Fruit fly (Drosophila melanogaster): ENCODE measurements around the gene CG13390.

CG13390 gene

DNA sequence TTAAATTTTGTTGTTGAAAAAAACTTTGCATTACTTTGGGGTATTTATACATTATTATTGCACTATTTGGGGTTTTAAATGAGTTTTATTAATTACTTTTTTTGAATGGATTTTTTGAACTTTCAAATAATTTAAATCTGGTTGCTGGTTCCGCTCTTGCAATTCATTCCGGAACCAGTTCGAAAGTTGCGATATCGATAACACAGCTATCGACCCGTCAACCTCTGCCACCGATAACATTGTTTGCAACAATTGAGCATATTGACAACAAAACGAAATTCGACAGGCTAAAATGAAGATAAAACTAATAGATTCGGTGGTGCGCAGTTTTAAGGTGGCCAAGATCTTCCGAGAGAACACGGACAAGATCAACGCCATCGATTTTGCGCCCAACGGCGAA is 2.4 kb downstream of the CG13390 start, which contains the start of gene Wdr82:
TSS of gene Wdr82 (plus strand) at position 227 of the 400 bp plus-strand sequence.
- TF ChIP-seq Snoo (tag; optimal IDR thresholded peaks at IDR 0.05) (no peak), CG9948 (tag; optimal IDR thresholded peaks at IDR 0.05) (no peak), D1 (tag; optimal IDR thresholded peaks at IDR 0.05) (no peak), CG32121 (GFP tag; IDR thresholded peaks at IDR 0.05) (no peak), Ets98B (GFP tag; IDR thresholded peaks at IDR 0.05) (no peak)

- TF ChIP-seq CG8159 (tag; optimal IDR thresholded peaks at IDR 0.05) (no peak), CG14655 (GFP tag; optimal IDR thresholded peaks at IDR 0.05) (no peak), CG13204 (GFP tag; optimal IDR thresholded peaks at IDR 0.05) (no peak), CG12605 (GFP tag; IDR thresholded peaks at IDR 0.05) (no peak), CG4496 (GFP tag; IDR thresholded peaks at IDR 0.05) (no peak), gl (tag; optimal IDR thresholded peaks at IDR 0.05) (no peak), Ets98B (GFP tag; IDR thresholded peaks at IDR 0.05) (no peak)
Measured at dm6 chr2L:8372248-8372647, 4.3 kb downstream of the CG13390 start.

- TF ChIP-seq CG10348 (GFP tag; IDR thresholded peaks at IDR 0.05), result no peak
- TF ChIP-seq CG4496 (GFP tag; IDR thresholded peaks at IDR 0.05), result no peak
- no peak for TF ChIP-seq CG14655 (GFP tag; optimal IDR thresholded peaks at IDR 0.05)
- no peak for TF ChIP-seq CG12605 (GFP tag; IDR thresholded peaks at IDR 0.05)
- no peak for TF ChIP-seq Pif1B (GFP tag; optimal IDR thresholded peaks at IDR 0.05)
- TF ChIP-seq CG8159 (tag; optimal IDR thresholded peaks at IDR 0.05), result no peak
- TF ChIP-seq Snoo (tag; optimal IDR thresholded peaks at IDR 0.05), result no peak
- peak; percentile 13; the same call in 1 of the 2 replicates for TF ChIP-seq CG32121 (GFP tag; IDR thresholded peaks at IDR 0.05)
- TF ChIP-seq D1 (tag; optimal IDR thresholded peaks at IDR 0.05), result no peak
- no peak for TF ChIP-seq CG17806 (tag; optimal IDR thresholded peaks at IDR 0.05)
- TF ChIP-seq CG9948 (tag; optimal IDR thresholded peaks at IDR 0.05), result peak; percentile 4
- no peak for TF ChIP-seq fd96Ca (GFP tag; IDR thresholded peaks at IDR 0.05)
- TF ChIP-seq CG34367 (tag; optimal IDR thresholded peaks at IDR 0.05), result no peak
Measured at dm6 chr2L:8371354-8371937, 5.2 kb downstream of the CG13390 start.

dm6 chr2L:8370364-8371326 is 6.0 kb downstream of the CG13390 start, which contains the start of gene CG17292:
Gene CG17292, plus strand, starts transcription at chr2L:8370454.
- no peak for TF ChIP-seq rn (GFP tag; IDR thresholded peaks at IDR 0.05)
- TF ChIP-seq CG34367 (tag; optimal IDR thresholded peaks at IDR 0.05), result no peak
- TF ChIP-seq CG13204 (GFP tag; optimal IDR thresholded peaks at IDR 0.05), result no peak
- TF ChIP-seq Ets98B (GFP tag; IDR thresholded peaks at IDR 0.05), result peak; percentile 74; the same call in 1 of the 2 replicates
- peak; percentile 44 for TF ChIP-seq EcR (GFP tag; optimal IDR thresholded peaks at IDR 0.05)
- peak; percentile 50; the same call in 1 of the 3 replicates for TF ChIP-seq CG4496 (GFP tag; IDR thresholded peaks at IDR 0.05)
- TF ChIP-seq fd96Ca (GFP tag; IDR thresholded peaks at IDR 0.05), result peak; percentile 67; the same call in 2 of the 3 replicates
- peak; percentile 16 for TF ChIP-seq CG15710 (tag; optimal IDR thresholded peaks at IDR 0.05)
- TF ChIP-seq CG12605 (GFP tag; IDR thresholded peaks at IDR 0.05), result peak; percentile 44; the same call in 1 of the 2 replicates
- no peak for TF ChIP-seq CG8301 (tag; optimal IDR thresholded peaks at IDR 0.05)
- no peak for TF ChIP-seq D1 (tag; optimal IDR thresholded peaks at IDR 0.05)
- TF ChIP-seq CG17806 (tag; optimal IDR thresholded peaks at IDR 0.05), result no peak
- TF ChIP-seq CG32121 (GFP tag; IDR thresholded peaks at IDR 0.05), result peak; percentile 46; the same call in 1 of the 2 replicates
- TF ChIP-seq CG9948 (tag; optimal IDR thresholded peaks at IDR 0.05), result no peak
- no peak for TF ChIP-seq Pif1B (GFP tag; optimal IDR thresholded peaks at IDR 0.05)
- TF ChIP-seq Pif1A (GFP tag; optimal IDR thresholded peaks at IDR 0.05), result no peak
- no peak for TF ChIP-seq CG14655 (GFP tag; optimal IDR thresholded peaks at IDR 0.05)
- TF ChIP-seq gl (tag; optimal IDR thresholded peaks at IDR 0.05), result no peak
- 0 out of 2 replicates have a peak, but pooled peaks have one; percentile 6 for TF ChIP-seq CG10348 (GFP tag; IDR thresholded peaks at IDR 0.05)
- TF ChIP-seq CG8159 (tag; optimal IDR thresholded peaks at IDR 0.05), result no peak
- TF ChIP-seq Snoo (tag; optimal IDR thresholded peaks at IDR 0.05), result no peak

DNA sequence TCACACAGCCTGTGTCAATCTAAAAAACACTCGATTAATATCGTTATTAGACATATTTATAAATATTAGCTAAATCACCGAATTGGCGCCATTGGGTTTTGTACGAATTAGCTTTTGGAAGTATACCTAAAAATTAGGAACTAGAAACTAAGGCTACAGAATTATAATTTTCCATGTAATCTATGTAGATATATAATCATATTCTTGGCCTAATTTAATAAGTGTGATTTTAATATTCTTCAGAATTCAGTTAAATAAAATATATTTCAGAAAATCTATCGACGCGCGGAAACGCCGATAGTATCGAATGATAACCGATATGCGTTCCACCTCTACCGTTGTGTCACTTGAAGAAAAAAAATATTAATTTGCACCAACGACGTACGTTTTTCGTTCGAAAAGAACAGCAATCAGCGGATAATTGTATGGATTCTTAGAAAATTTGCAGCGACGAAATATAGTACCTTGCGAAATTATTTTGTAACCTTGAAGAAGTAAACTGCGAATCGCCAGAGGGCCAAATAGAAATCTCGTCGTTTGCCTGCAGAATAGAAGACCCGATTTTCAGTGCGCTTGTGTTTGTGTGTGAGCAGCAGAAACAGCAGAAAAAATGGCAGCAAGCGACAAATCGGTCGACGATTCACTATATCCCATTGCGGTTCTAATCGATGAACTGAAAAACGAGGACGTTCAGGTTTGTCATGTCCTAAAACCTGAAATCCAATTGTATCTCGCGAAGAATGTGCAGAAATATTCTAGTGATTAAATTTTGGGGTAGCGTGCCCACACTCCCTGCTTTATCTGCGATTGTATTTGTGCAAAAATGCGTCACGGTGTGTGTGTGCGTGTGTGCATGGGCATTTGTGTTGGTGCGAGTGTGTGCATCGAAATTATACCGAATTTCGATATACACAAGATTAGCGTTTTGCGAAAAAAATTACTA is 10.6 kb downstream of the CG13390 start, which contains the start of gene Pp2A-29B:
TSS of gene Pp2A-29B (plus strand) at position 338 of the 943 bp plus-strand sequence.
- peak; percentile 32 for TF ChIP-seq CG8159 (tag; optimal IDR thresholded peaks at IDR 0.05)
- no peak for TF ChIP-seq CG12605 (GFP tag; IDR thresholded peaks at IDR 0.05)
- no peak for TF ChIP-seq CG14655 (GFP tag; optimal IDR thresholded peaks at IDR 0.05)
- peak; percentile 13 for TF ChIP-seq CG15710 (tag; optimal IDR thresholded peaks at IDR 0.05)
- 0 out of 3 replicates have a peak, but pooled peaks have one; percentile 15 for TF ChIP-seq fd96Ca (GFP tag; IDR thresholded peaks at IDR 0.05)
- TF ChIP-seq CG17806 (tag; optimal IDR thresholded peaks at IDR 0.05), result no peak
- TF ChIP-seq Pif1A (GFP tag; optimal IDR thresholded peaks at IDR 0.05), result peak; percentile 4

All from whole organism, pupa.